Fruit fly (Drosophila melanogaster): Measurements from ENCODE around the gene Mur29B.

The Mur29B gene

dm6 chr2L:8307817-8308551, 44.0 kb upstream of the Mur29B start, which contains the start of the genes Ostgamma and Mettl14 (continued):
- TF ChIP-seq CG4328 (GFP tag; optimal IDR thresholded peaks at IDR 0.05) (no peak), CG1529 (GFP tag; optimal IDR thresholded peaks at IDR 0.05) (no peak), tgo (GFP tag; IDR thresholded peaks at IDR 0.05) (no peak), CG17568 (GFP tag; optimal IDR thresholded peaks at IDR 0.05) (no peak), Opbp (GFP tag; IDR thresholded peaks at IDR 0.05; ENCODE audit: partially characterized antibody) (peak; percentile 66; the same call in 2 of the 3 replicates), dm (GFP tag; optimal IDR thresholded peaks at IDR 0.05) (peak; percentile 9), tx (GFP tag; optimal IDR thresholded peaks at IDR 0.05) (no peak), Blimp-1 (GFP tag; optimal IDR thresholded peaks at IDR 0.05) (no peak), CG7271 (tag; optimal IDR thresholded peaks at IDR 0.05) (peak; percentile 12), sens (GFP tag) (peak; percentile 19), Sox102F (GFP tag; optimal IDR thresholded peaks at IDR 0.05) (no peak), az2 (GFP tag; optimal IDR thresholded peaks at IDR 0.05) (peak; percentile 8), CG16813 (GFP tag; IDR thresholded peaks at IDR 0.05; ENCODE audit: partially characterized antibody) (peak; percentile 72), CG9876 (GFP tag; optimal IDR thresholded peaks at IDR 0.05) (no peak), NFAT (GFP tag; IDR thresholded peaks at IDR 0.05) (no peak), YL-1 (GFP tag; optimal IDR thresholded peaks at IDR 0.05) (peak; percentile 82), lilli (GFP tag; optimal IDR thresholded peaks at IDR 0.05) (peak; percentile 38), Ssrp (tag; optimal IDR thresholded peaks at IDR 0.05) (no peak), Neu2 (GFP tag; optimal IDR thresholded peaks at IDR 0.05; ENCODE audit: borderline replicate concordance) (no peak), ac (GFP tag; optimal IDR thresholded peaks at IDR 0.05) (no peak), nerfin-1 (tag; optimal IDR thresholded peaks at IDR 0.05) (peak; percentile 24), chif (GFP tag; optimal IDR thresholded peaks at IDR 0.05) (no peak), cg (GFP tag; optimal IDR thresholded peaks at IDR 0.05) (no peak), CG8478 (optimal IDR thresholded peaks at IDR 0.05) (no peak), CG1603 (tag; optimal IDR thresholded peaks at IDR 0.05) (peak; percentile 7), tio (GFP tag; optimal IDR thresholded peaks at IDR 0.05) (no peak), CG2116 (GFP tag; optimal IDR thresholded peaks at IDR 0.05) (peak; percentile 91), CG13424 (tag; optimal IDR thresholded peaks at IDR 0.05) (peak; percentile 16), sug (tag; optimal IDR thresholded peaks at IDR 0.05) (peak; percentile 37), Usf (GFP tag; optimal IDR thresholded peaks at IDR 0.05) (no peak), vnd (GFP tag; IDR thresholded peaks at IDR 0.05; ENCODE audit: partially characterized antibody) (0 out of 3 replicates have a peak, but pooled peaks have one; percentile 53), CG10462 (GFP tag; optimal IDR thresholded peaks at IDR 0.05) (no peak), CG18262 (tag; optimal IDR thresholded peaks at IDR 0.05) (peak; percentile 31), tna (GFP tag; IDR thresholded peaks at IDR 0.05; ENCODE audit: partially characterized antibody) (0 out of 2 replicates have a peak, but pooled peaks have one; percentile 5), ci (GFP tag; IDR thresholded peaks at IDR 0.05) (no peak), ara (GFP tag; IDR thresholded peaks at IDR 0.05) (no peak), Nf-YB (GFP tag; optimal IDR thresholded peaks at IDR 0.05) (no peak), Stat92E (GFP tag; optimal IDR thresholded peaks at IDR 0.05) (no peak), CG30403 (GFP tag; optimal IDR thresholded peaks at IDR 0.05) (peak; percentile 44), MBD-R2 (GFP tag; IDR thresholded peaks at IDR 0.05) (peak; percentile 52), zfh2 (GFP tag; optimal IDR thresholded peaks at IDR 0.05) (no peak), Mes4 (GFP tag; optimal IDR thresholded peaks at IDR 0.05) (no peak), eve (GFP tag; optimal IDR thresholded peaks at IDR 0.05) (no peak), HLH4C (GFP tag; IDR thresholded peaks at IDR 0.05; ENCODE audit: partially characterized antibody) (peak; percentile 59; the same call in 2 of the 3 replicates), Hand (GFP tag; optimal IDR thresholded peaks at IDR 0.05) (no peak), Dll (GFP tag; IDR thresholded peaks at IDR 0.05; ENCODE audit: partially characterized antibody) (peak; percentile 94), Lim3 (GFP tag; IDR thresholded peaks at IDR 0.05) (no peak), PHDP (tag; optimal IDR thresholded peaks at IDR 0.05) (peak; percentile 16), CG34422 (GFP tag; IDR thresholded peaks at IDR 0.05) (peak; percentile 74; the same call in 2 of the 3 replicates)
